Fruit fly (Drosophila melanogaster) whole organism, pupa: ENCODE results near the gene Snoo.

Experiments used
- CG14655 ChIP-seq: fragments of 200-800 bp; sonication (Bioruptor generic); optimal IDR thresholded peaks from 3 replicates; lab custom pipeline; 2017; ENCODE audit warnings: mild to moderate bottlenecking, missing biosample characterization, missing genetic modification reagents, missing genetic modification characterization
- CG32121 ChIP-seq: fragments of 200-800 bp; sonication (Bioruptor generic); IDR thresholded peaks from 2 replicates; pipeline ENCODE4 v1.3.6; 2022; ENCODE audit warnings: missing biosample characterization, missing genetic modification characterization
- CG4496 ChIP-seq: fragments of 200-800 bp; sonication (Bioruptor generic); IDR thresholded peaks from 3 replicates; pipeline ENCODE4 v1.3.6; 2022; ENCODE audit warnings: missing biosample characterization, missing genetic modification characterization
- CG8159 ChIP-seq: fragments of 200-800 bp; sonication (Bioruptor generic); optimal IDR thresholded peaks from 3 replicates; lab custom pipeline; 2018; ENCODE audit warnings: missing biosample characterization, mild to moderate bottlenecking, missing genetic modification characterization, moderate library complexity

dm6 chr2L:7887333-7887732 lies 96.7 kb downstream of the Snoo start, which contains the start of gene CG7102:
- TF ChIP-seq CG4496 (GFP tag; lab: Robert Waterston, UW), result no peak
- TF ChIP-seq CG32121 (GFP tag; lab: Robert Waterston, UW), result no peak
- TF ChIP-seq CG14655, result no peak
- TF ChIP-seq CG8159, result no peak
